Worm (Caenorhabditis elegans): Measurements from ENCODE around the gene cyp-31A5.

DNA sequence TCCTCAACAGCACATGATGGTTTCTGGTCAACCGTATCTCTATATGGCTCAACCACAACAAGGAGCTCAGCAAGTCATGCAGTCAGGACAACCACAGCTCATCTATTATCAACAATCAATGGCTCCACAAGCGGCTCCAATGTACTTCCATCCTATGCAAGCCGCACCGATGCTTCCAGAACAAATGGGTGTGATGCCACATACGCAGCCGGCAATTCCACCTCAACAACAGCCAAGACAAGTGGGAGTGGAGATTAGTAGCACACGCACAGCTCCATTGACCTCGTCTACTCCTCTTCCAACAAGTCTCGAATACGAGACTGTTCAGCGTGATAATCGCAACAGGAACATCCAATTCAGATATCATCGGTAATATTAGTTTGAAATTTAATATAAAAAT, 47.0 kb upstream of the cyp-31A5 start:
- TF ChIP-seq him-1 (tag; optimal IDR thresholded peaks at IDR 0.05) (no peak), W03F9.2 (tag; optimal IDR thresholded peaks at IDR 0.05) (no peak), dao-5 (tag; optimal IDR thresholded peaks at IDR 0.05) (no peak)

Data from whole organism, L4/young adult.